Worm (Caenorhabditis elegans): Measurements from ENCODE around the gene K08E5.6.

DNA sequence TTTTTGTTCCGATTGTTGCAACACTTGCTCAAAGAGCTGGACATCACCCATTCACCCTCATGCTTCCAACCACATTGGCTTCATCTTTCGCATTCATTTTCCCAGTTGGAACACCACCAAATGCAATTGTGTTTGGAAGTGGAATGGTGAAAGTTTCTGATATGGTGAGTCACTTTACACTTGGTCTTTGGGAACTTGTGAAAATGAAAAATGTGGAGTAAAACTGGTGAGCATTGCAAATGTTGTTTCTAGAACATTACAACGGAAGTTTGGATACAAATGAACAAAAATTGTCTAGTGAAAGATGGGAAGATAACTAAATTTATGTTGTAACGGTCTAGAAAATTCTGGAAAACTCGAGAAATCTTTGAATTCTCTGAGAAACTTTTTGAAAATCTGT, 15.4 kb downstream of the K08E5.6 start:
- TF ChIP-seq nhr-23 (tag; optimal IDR thresholded peaks at IDR 0.05) (no peak), pha-4 (tag; optimal IDR thresholded peaks at IDR 0.05) (no peak), fkh-10 (GFP tag; optimal IDR thresholded peaks at IDR 0.05) (no peak), R02D3.7 (tag; optimal IDR thresholded peaks at IDR 0.05) (no peak), nfya-1 (tag; optimal IDR thresholded peaks at IDR 0.05; ENCODE audit: insufficient read depth) (no peak), ceh-16 (tag; optimal IDR thresholded peaks at IDR 0.05) (no peak)

All from whole organism, L3 larva.